Fruit fly (Drosophila melanogaster) whole organism, embryonic: ENCODE results near the gene ssp.

Experiments
- Blimp-1 ChIP-seq: fragments of 200-800 bp; sonication (Bioruptor generic); optimal IDR thresholded peaks from 3 replicates; lab custom pipeline; 2018; ENCODE audit warnings: missing biosample characterization, missing genetic modification characterization, mild to moderate bottlenecking, moderate library complexity, missing genetic modification reagents
- BtbVII ChIP-seq: fragments of 200-800 bp; sonication (Bioruptor generic); optimal IDR thresholded peaks from 3 replicates; lab custom pipeline; 2017; ENCODE audit warnings: missing biosample characterization, mild to moderate bottlenecking, missing genetic modification characterization
- Bteb2 ChIP-seq: fragments of 200-800 bp; sonication (Bioruptor generic); optimal IDR thresholded peaks from 2 replicates; lab custom pipeline; 2016; ENCODE audit warnings: missing biosample characterization, missing genetic modification characterization
- CG13287 ChIP-seq: fragments of 200-800 bp; sonication (Bioruptor generic); IDR thresholded peaks from 2 replicates; pipeline ENCODE4 v1.3.6; 2022; ENCODE audit warnings: missing biosample characterization, missing genetic modification characterization; ENCODE audit not compliant: partially characterized antibody
- CG1603 ChIP-seq: fragments of 200-800 bp; sonication (Bioruptor generic); optimal IDR thresholded peaks from 2 replicates; lab custom pipeline; 2019; ENCODE audit warnings: missing biosample characterization, mild to moderate bottlenecking, missing genetic modification characterization, moderate library complexity
- CG18476 ChIP-seq: fragments of 200-800 bp; sonication (Bioruptor generic); optimal IDR thresholded peaks from 2 replicates; lab custom pipeline; 2016; ENCODE audit warnings: missing biosample characterization, mild to moderate bottlenecking, missing genetic modification characterization
- CG18599 ChIP-seq: fragments of 200-800 bp; sonication (Bioruptor generic); optimal IDR thresholded peaks from 3 replicates; lab custom pipeline; 2017; ENCODE audit warnings: missing biosample characterization, missing genetic modification characterization, mild to moderate bottlenecking, moderate library complexity, missing genetic modification reagents
- CG31365 ChIP-seq: fragments of 200-800 bp; sonication (Bioruptor generic); optimal IDR thresholded peaks from 2 replicates; lab custom pipeline; 2018; ENCODE audit warnings: missing biosample characterization, mild to moderate bottlenecking, missing genetic modification characterization
- CG42726 ChIP-seq: fragments of 200-800 bp; sonication (Bioruptor generic); IDR thresholded peaks from 2 replicates; pipeline ENCODE4 v1.3.6; 2022; ENCODE audit warnings: missing biosample characterization, missing genetic modification characterization; ENCODE audit not compliant: partially characterized antibody
- CG4360 ChIP-seq: fragments of 200-800 bp; sonication (Bioruptor generic); IDR thresholded peaks from 2 replicates; pipeline ENCODE4 v1.3.6; 2022; ENCODE audit warnings: missing biosample characterization, missing genetic modification characterization
- CG43689 ChIP-seq: fragments of 200-800 bp; sonication (Bioruptor generic); IDR thresholded peaks from 2 replicates; pipeline ENCODE4 v1.3.6; 2022; ENCODE audit warnings: missing biosample characterization, missing genetic modification characterization
- CG4617 ChIP-seq: fragments of 200-800 bp; sonication (Bioruptor generic); optimal IDR thresholded peaks from 3 replicates; lab custom pipeline; 2016; ENCODE audit warnings: missing biosample characterization, missing genetic modification characterization, borderline replicate concordance
- CG5180 ChIP-seq: fragments of 200-800 bp; sonication (Bioruptor generic); optimal IDR thresholded peaks from 3 replicates; lab custom pipeline; 2017; ENCODE audit warnings: missing biosample characterization, missing genetic modification characterization, mild to moderate bottlenecking, moderate library complexity, missing genetic modification reagents
- CG5245 ChIP-seq: fragments of 200-800 bp; sonication (Bioruptor generic); optimal IDR thresholded peaks from 3 replicates; lab custom pipeline; 2016; ENCODE audit warnings: missing biosample characterization, missing genetic modification characterization
- CG6654 ChIP-seq: fragments of 200-800 bp; sonication (Bioruptor generic); optimal IDR thresholded peaks from 2 replicates; lab custom pipeline; 2017; ENCODE audit warnings: missing biosample characterization, mild to moderate bottlenecking, missing genetic modification characterization
- CG7372 ChIP-seq: fragments of 200-800 bp; sonication (Bioruptor generic); IDR thresholded peaks from 2 replicates; pipeline ENCODE4 v1.3.6; 2022; ENCODE audit warnings: missing biosample characterization, missing genetic modification characterization
- CG8478 ChIP-seq: fragments of >200 bp; optimal IDR thresholded peaks from 2 replicates; lab custom pipeline; 2018
- CG9609 ChIP-seq: fragments of 200-800 bp; sonication (Bioruptor generic); optimal IDR thresholded peaks from 3 replicates; lab custom pipeline; 2016; ENCODE audit warnings: missing biosample characterization, missing genetic modification characterization
- CoRest ChIP-seq: fragments of 200-800 bp; sonication (Bioruptor generic); optimal IDR thresholded peaks from 3 replicates; lab custom pipeline; 2018; ENCODE audit warnings: missing biosample characterization, mild to moderate bottlenecking, missing genetic modification characterization, moderate library complexity
- Eip74EF ChIP-seq, 2 experiments: fragments of 200-800 bp in 1 of 2; fragments of >200 bp in 1 of 2; sonication (Bioruptor generic) in 1 of 2; optimal IDR thresholded peaks; 2 replicates each; lab custom pipeline; 2017 to 2019; ENCODE audit warnings: missing biosample characterization in 2 of 2, missing genetic modification characterization in 2 of 2, mild to moderate bottlenecking in 1 of 2, moderate library complexity in 1 of 2
- Ets65A ChIP-seq: fragments of 200-800 bp; sonication (Bioruptor generic); peaks from one replicate; lab custom pipeline; 2016; ENCODE audit warnings: missing biosample characterization, missing genetic modification characterization
- HLH4C ChIP-seq: fragments of 200-800 bp; sonication (Bioruptor generic); IDR thresholded peaks from 3 replicates; pipeline ENCODE4 v1.3.6; 2022; ENCODE audit warnings: missing biosample characterization, missing genetic modification characterization; ENCODE audit not compliant: partially characterized antibody
- Hand ChIP-seq: fragments of 200-800 bp; sonication (Bioruptor generic); optimal IDR thresholded peaks from 2 replicates; lab custom pipeline; 2017; ENCODE audit warnings: mild to moderate bottlenecking, missing biosample characterization, missing genetic modification reagents, missing genetic modification characterization
- HmgD ChIP-seq: fragments of 200-800 bp; sonication (Bioruptor generic); optimal IDR thresholded peaks from 3 replicates; lab custom pipeline; 2016; ENCODE audit warnings: missing biosample characterization, missing genetic modification characterization
- Nf-YA ChIP-seq: fragments of 200-800 bp; sonication (Bioruptor generic); IDR thresholded peaks from 2 replicates; pipeline ENCODE4 v1.3.6; 2022; ENCODE audit warnings: missing biosample characterization, missing genetic modification characterization
- Oaz ChIP-seq: fragments of 200-800 bp; sonication (Bioruptor generic); IDR thresholded peaks from 2 replicates; pipeline ENCODE4 v1.3.6; 2022; ENCODE audit warnings: missing biosample characterization, missing genetic modification characterization
- Opbp ChIP-seq: fragments of 200-800 bp; sonication (Bioruptor generic); IDR thresholded peaks from 3 replicates; pipeline ENCODE4 v1.3.6; 2022; ENCODE audit warnings: missing biosample characterization, missing genetic modification characterization; ENCODE audit not compliant: partially characterized antibody
- PHDP ChIP-seq: fragments of 200-800 bp; sonication (Bioruptor generic); optimal IDR thresholded peaks from 3 replicates; lab custom pipeline; 2018; ENCODE audit warnings: missing biosample characterization, mild to moderate bottlenecking, missing genetic modification characterization, moderate library complexity
- Tbp ChIP-seq: fragments of >200 bp; optimal IDR thresholded peaks from 2 replicates; lab custom pipeline; 2018; ENCODE audit warnings: missing biosample characterization, missing genetic modification characterization
- Trl ChIP-seq, 3 experiments: fragments of >200 bp in 2 of 3; fragments of 200-800 bp in 1 of 3; sonication (Bioruptor generic) in 1 of 3; optimal IDR thresholded peaks; 2 replicates in 1 of 3; 3 replicates in 2 of 3; lab custom pipeline; 2016 to 2017; ENCODE audit warnings: missing biosample characterization in 1 of 3, missing genetic modification characterization in 1 of 3
- Xrp1 ChIP-seq: fragments of 200-800 bp; sonication (Bioruptor generic); IDR thresholded peaks from 2 replicates; pipeline ENCODE4 v1.3.6; 2022; ENCODE audit warnings: missing biosample characterization, missing genetic modification characterization
- al ChIP-seq: fragments of 200-800 bp; sonication (Bioruptor generic); IDR thresholded peaks from 2 replicates; pipeline ENCODE4 v1.3.6; 2022; ENCODE audit warnings: missing biosample characterization, missing genetic modification characterization
- corto ChIP-seq: fragments of 200-800 bp; sonication (Bioruptor generic); optimal IDR thresholded peaks from 2 replicates; lab custom pipeline; 2016; ENCODE audit warnings: missing biosample characterization, mild to moderate bottlenecking, missing genetic modification characterization, moderate library complexity
- eve ChIP-seq, 2 experiments: fragments of >200 bp; optimal IDR thresholded peaks; 2 replicates each; lab custom pipeline; 2017; ENCODE audit warnings: missing biosample characterization in 2 of 2, missing genetic modification characterization in 2 of 2
- exex ChIP-seq: fragments of 200-800 bp; sonication (Bioruptor generic); optimal IDR thresholded peaks from 4 replicates; lab custom pipeline; 2018; ENCODE audit warnings: missing biosample characterization, mild to moderate bottlenecking, missing genetic modification characterization, moderate library complexity
- grau ChIP-seq: fragments of 200-800 bp; optimal IDR thresholded peaks from 3 replicates; lab custom pipeline; 2019; ENCODE audit warnings: missing biosample characterization, mild to moderate bottlenecking, missing genetic modification characterization, moderate library complexity
- gsb ChIP-seq: fragments of 200-800 bp; sonication (Bioruptor generic); IDR thresholded peaks from 2 replicates; pipeline ENCODE4 v1.3.6; 2022; ENCODE audit warnings: missing biosample characterization, missing genetic modification characterization
- ham ChIP-seq: fragments of 200-800 bp; sonication (Bioruptor generic); IDR thresholded peaks from 2 replicates; pipeline ENCODE4 v1.3.6; 2022; ENCODE audit warnings: missing biosample characterization, missing genetic modification characterization
- inv ChIP-seq: fragments of 200-800 bp; sonication (Bioruptor generic); IDR thresholded peaks from 2 replicates; pipeline ENCODE4 v1.3.6; 2022; ENCODE audit warnings: missing biosample characterization, missing genetic modification characterization; ENCODE audit not compliant: partially characterized antibody
- lmd ChIP-seq: fragments of 200-800 bp; sonication (Bioruptor generic); IDR thresholded peaks from 2 replicates; pipeline ENCODE4 v1.3.6; 2022; ENCODE audit warnings: missing biosample characterization, missing genetic modification characterization
- nmo ChIP-seq: fragments of 200-800 bp; sonication (Bioruptor generic); optimal IDR thresholded peaks from 2 replicates; lab custom pipeline; 2018; ENCODE audit warnings: missing biosample characterization, mild to moderate bottlenecking, missing genetic modification characterization, moderate library complexity
- repo ChIP-seq: fragments of 200-800 bp; sonication (Bioruptor generic); optimal IDR thresholded peaks from 2 replicates; lab custom pipeline; 2016; ENCODE audit warnings: missing biosample characterization, missing genetic modification characterization
- run ChIP-seq: fragments of 200-800 bp; sonication (Bioruptor generic); optimal IDR thresholded peaks from 3 replicates; lab custom pipeline; 2018; ENCODE audit warnings: missing biosample characterization, mild to moderate bottlenecking, missing genetic modification characterization
- scrt ChIP-seq: fragments of 200-800 bp; sonication (Bioruptor generic); optimal IDR thresholded peaks from 2 replicates; lab custom pipeline; 2018; ENCODE audit warnings: missing biosample characterization, mild to moderate bottlenecking, missing genetic modification characterization, moderate library complexity
- seq ChIP-seq: fragments of 200-800 bp; sonication (Bioruptor generic); IDR thresholded peaks from 2 replicates; pipeline ENCODE4 v1.3.6; 2022; ENCODE audit warnings: missing biosample characterization, missing genetic modification characterization
- sima ChIP-seq: fragments of 200-800 bp; sonication (Bioruptor generic); optimal IDR thresholded peaks from 2 replicates; lab custom pipeline; 2016; ENCODE audit warnings: missing biosample characterization, missing genetic modification characterization
- slou ChIP-seq: fragments of 200-800 bp; sonication (Bioruptor generic); optimal IDR thresholded peaks from 3 replicates; lab custom pipeline; 2016; ENCODE audit warnings: missing biosample characterization, missing genetic modification characterization
- stwl ChIP-seq: fragments of 200-800 bp; sonication (Bioruptor generic); optimal IDR thresholded peaks from 3 replicates; lab custom pipeline; 2018; ENCODE audit warnings: missing biosample characterization, mild to moderate bottlenecking, missing genetic modification characterization, moderate library complexity
- vnd ChIP-seq: fragments of 200-800 bp; sonication (Bioruptor generic); IDR thresholded peaks from 3 replicates; pipeline ENCODE4 v1.3.6; 2022; ENCODE audit warnings: missing biosample characterization, missing genetic modification characterization; ENCODE audit not compliant: partially characterized antibody
- wek ChIP-seq: fragments of 200-800 bp; sonication (Bioruptor generic); optimal IDR thresholded peaks from 3 replicates; lab custom pipeline; 2018; ENCODE audit warnings: missing biosample characterization, mild to moderate bottlenecking, missing genetic modification characterization, moderate library complexity

Gene ssp

DNA sequence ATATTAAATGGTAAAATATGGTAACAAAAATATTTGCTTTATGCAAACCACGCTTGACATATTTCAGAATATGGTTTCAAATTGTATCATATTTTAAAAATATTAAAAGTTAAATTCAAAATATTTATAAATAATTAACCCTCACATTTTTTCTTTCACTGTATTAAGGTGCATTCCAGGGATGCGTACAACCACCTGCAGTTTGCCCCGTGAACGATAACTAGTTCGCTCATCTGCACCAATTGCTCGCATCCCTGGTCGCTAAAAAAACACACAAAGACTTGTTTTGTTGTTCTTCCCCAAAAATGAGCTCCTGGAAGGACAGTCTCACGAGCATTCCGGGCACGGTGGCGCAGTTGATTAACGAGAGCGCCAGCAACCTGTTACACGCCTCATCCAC is 13.9 kb downstream of the ssp start, which contains the start of gene DEF8 (continued):
- TF ChIP-seq Blimp-1 (GFP tag; lab: Kevin White, UChicago), result peak; percentile 90
- TF ChIP-seq grau (tag; lab: Kevin White, UChicago), result peak; percentile 90
- TF ChIP-seq CG18476 (GFP tag; lab: Kevin White, UChicago), result peak; percentile 63
- peak; percentile 11 for TF ChIP-seq CG6654
- TF ChIP-seq CG43689, result peak; percentile 73
- TF ChIP-seq CG42726 (GFP tag; lab: Robert Waterston, UW), result 0 out of 2 replicates have a peak, but pooled peaks have one; percentile 37
- TF ChIP-seq Hand (GFP tag; lab: Kevin White, UChicago), result peak; percentile 55
- TF ChIP-seq run, result peak; percentile 67
- peak; percentile 66 for TF ChIP-seq Oaz (GFP tag; lab: Robert Waterston, UW)
- TF ChIP-seq sima (GFP tag; lab: Kevin White, UChicago), result no peak
- TF ChIP-seq seq, result peak; percentile 69
- peak; percentile 83 for TF ChIP-seq scrt (GFP tag; lab: Kevin White, UChicago)
- TF ChIP-seq stwl (tag; lab: Kevin White, UChicago), result peak; percentile 56
- TF ChIP-seq gsb (GFP tag; lab: Robert Waterston, UW), result peak; percentile 60
- no peak for TF ChIP-seq CG31365 (tag; lab: Kevin White, UChicago)
- no peak for TF ChIP-seq Eip74EF (GFP tag; optimal IDR thresholded peaks at IDR 0.05; lab: Kevin White, UChicago)
- no peak for TF ChIP-seq corto (GFP tag; lab: Kevin White, UChicago)
- peak; percentile 65; the same call in 1 of the 2 replicates for TF ChIP-seq al (GFP tag; lab: Robert Waterston, UW)
- peak; percentile 30 for TF ChIP-seq CG4360
- peak; percentile 38; the same call in 1 of the 2 replicates for TF ChIP-seq CG13287 (GFP tag; lab: Robert Waterston, UW)
- peak; percentile 71 for TF ChIP-seq CG1603
- no peak for TF ChIP-seq slou
- TF ChIP-seq Bteb2 (GFP tag; lab: Kevin White, UChicago), result peak; percentile 19
- TF ChIP-seq inv (GFP tag; lab: Robert Waterston, UW), result no peak; the same call in 1 of the 2 replicates
- no peak for TF ChIP-seq eve (GFP tag; optimal IDR thresholded peaks at IDR 0.05; lab: Kevin White, UChicago)
- peak; percentile 61 for TF ChIP-seq BtbVII (GFP tag; lab: Kevin White, UChicago)
- peak; percentile 17; the same call in 1 of the 3 replicates for TF ChIP-seq Opbp (GFP tag; lab: Robert Waterston, UW)

DNA sequence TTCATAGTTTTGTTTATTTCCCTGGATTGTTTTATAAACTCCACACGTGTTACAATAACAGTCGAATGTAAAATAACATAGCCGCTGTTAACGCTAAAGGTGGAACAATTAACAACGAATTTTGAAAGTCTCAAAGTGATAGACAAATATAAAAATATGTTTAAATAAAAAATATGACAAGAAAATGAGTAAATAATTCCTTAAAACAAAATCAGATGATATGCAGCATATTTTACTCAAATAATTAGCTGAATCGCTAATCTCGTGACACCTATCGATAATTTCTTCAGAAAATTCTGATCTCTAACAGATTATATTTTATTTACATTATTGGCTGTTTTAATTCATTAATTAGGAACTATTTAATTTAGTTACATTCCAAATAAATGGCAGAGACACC is 18.6 kb downstream of the ssp start, which contains the start of the genes CG5645 and Atg12:
Gene CG5645, minus strand, starts transcription at position 77 of the 400 bp plus-strand sequence.
Gene Atg12, plus strand, starts transcription at position 338 of the 400 bp plus-strand sequence.
- peak; percentile 21; the same call in 1 of the 2 replicates for TF ChIP-seq Nf-YA (GFP tag; lab: Robert Waterston, UW)
- TF ChIP-seq wek (GFP tag; lab: Kevin White, UChicago), result no peak
- peak; percentile 29 for TF ChIP-seq CoRest (tag; lab: Kevin White, UChicago)
- TF ChIP-seq HLH4C (GFP tag; lab: Robert Waterston, UW), result peak; percentile 66; the same call in 2 of the 3 replicates
- peak; percentile 44 for TF ChIP-seq nmo (GFP tag; lab: Kevin White, UChicago)
- TF ChIP-seq lmd (GFP tag; lab: Robert Waterston, UW), result no peak; the same call in 1 of the 2 replicates
- TF ChIP-seq CG5245 (GFP tag; lab: Kevin White, UChicago), result no peak
- TF ChIP-seq HmgD (GFP tag; lab: Kevin White, UChicago), result no peak
- no peak for TF ChIP-seq ham (GFP tag; lab: Robert Waterston, UW)
- TF ChIP-seq CG18599, result peak; percentile 70
- peak; percentile 74 for TF ChIP-seq vnd (GFP tag; lab: Robert Waterston, UW)
- peak; percentile 54 for TF ChIP-seq PHDP (tag; lab: Kevin White, UChicago)
- TF ChIP-seq CG5180, result no peak
- no peak for TF ChIP-seq Ets65A (GFP tag; lab: Kevin White, UChicago)
- TF ChIP-seq CG7372 (GFP tag; lab: Robert Waterston, UW), result no peak; the same call in 1 of the 2 replicates
- no peak for TF ChIP-seq Trl (optimal IDR thresholded peaks at IDR 0.05; lab: Kevin White, UChicago)
- no peak for TF ChIP-seq Trl (GFP tag; optimal IDR thresholded peaks at IDR 0.05; lab: Kevin White, UChicago)
- no peak for TF ChIP-seq CG8478 (lab: Kevin White, UChicago)
- TF ChIP-seq Xrp1 (GFP tag; lab: Robert Waterston, UW), result peak; percentile 69
- no peak for TF ChIP-seq CG9609
- TF ChIP-seq Blimp-1 (GFP tag; lab: Kevin White, UChicago), result peak; percentile 65
- TF ChIP-seq repo, result no peak
- no peak for TF ChIP-seq Tbp (GFP tag; lab: Kevin White, UChicago)
- peak; percentile 63 for TF ChIP-seq exex (tag; lab: Kevin White, UChicago)
- TF ChIP-seq CG4617 (GFP tag; lab: Kevin White, UChicago), result peak; percentile 81
